Worm (Caenorhabditis elegans): ENCODE measurements around the gene cec-2.

DNA sequence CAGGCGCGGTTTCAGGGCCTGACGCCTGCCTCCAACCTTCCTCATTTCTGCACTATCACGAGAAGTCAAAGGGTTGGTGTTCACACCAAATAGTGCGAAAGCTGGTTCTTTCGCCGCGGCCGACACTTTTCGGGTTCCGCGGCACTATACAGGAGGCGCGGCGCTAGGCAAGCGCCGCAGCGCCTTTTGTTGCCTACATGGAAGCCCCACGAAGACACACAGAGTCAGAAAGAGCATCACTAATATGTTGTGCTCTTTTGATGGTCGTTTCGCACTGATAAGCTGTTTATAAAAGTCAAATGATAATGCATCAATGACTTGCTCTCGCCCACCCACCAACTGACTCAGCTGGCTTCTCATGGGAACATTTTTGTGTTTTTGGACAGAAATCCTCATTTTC is 41.4 kb downstream of the cec-2 start:
- TF ChIP-seq unc-62 (GFP tag; optimal IDR thresholded peaks at IDR 0.05): no peak
- peak; percentile 10 for TF ChIP-seq pqm-1 (tag; optimal IDR thresholded peaks at IDR 0.05)

Measured in whole organism, L3 larva.